Fruit fly (Drosophila melanogaster): ENCODE results near the gene CG11857.

CG11857 gene

DNA sequence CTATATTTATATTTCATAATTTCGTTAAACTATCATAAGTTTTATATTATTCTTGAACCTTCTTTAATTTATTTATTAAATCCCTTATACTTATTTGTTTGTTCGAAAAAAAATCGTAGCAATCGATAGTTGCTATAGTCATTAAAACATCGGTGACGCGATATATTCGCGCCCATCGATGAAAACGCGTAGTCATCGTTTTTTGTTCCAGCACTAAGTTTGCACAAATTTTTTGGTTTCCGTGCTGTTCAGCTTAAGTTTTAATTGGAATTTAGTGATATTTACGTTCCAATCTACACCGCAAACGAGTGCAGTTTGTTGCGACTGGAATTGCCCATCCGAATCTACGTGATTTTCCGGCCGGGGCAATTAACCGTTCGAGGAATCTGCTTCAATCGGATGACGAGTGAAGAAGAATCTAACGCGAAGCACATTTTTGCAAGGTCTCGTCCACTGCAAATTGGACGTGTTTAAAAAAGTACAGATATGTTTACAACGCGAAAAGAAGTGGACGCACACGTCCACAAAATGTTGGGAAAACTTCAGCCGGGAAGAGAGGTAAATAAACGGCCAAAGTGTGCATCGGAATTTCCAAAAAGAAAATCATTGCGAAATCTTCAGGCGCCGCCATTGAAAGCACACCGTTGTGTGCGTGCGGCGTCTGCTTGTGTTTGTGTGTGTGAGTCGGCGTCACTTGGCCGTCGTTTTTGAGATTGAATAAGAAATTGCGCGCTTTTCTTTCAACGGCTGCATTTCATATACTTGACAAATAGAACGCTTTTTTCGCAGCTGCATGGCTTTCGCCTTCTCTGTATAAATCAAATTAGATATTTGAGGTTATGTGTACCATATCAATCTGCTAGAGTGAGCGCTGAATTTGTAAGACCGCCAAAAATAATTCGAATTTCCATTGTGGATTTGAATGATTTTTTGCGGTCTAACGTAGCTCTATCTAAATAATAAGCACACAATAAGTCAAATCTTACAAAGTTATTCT is 9.3 kb upstream of the CG11857 start, which contains the start of gene Nup358 (continued):
- peak; percentile 74 for TF ChIP-seq E2f2 (GFP tag; IDR thresholded peaks at IDR 0.05)
- no peak for TF ChIP-seq hth (optimal IDR thresholded peaks at IDR 0.05)
- peak; percentile 8 for TF ChIP-seq CG9797 (GFP tag; optimal IDR thresholded peaks at IDR 0.05)
- 0 out of 2 replicates have a peak, but pooled peaks have one; percentile 5 for TF ChIP-seq al (GFP tag; IDR thresholded peaks at IDR 0.05)
- peak; percentile 98 for TF ChIP-seq tna (GFP tag; IDR thresholded peaks at IDR 0.05; ENCODE audit: partially characterized antibody)
- no peak for TF ChIP-seq ac (GFP tag; optimal IDR thresholded peaks at IDR 0.05)
- TF ChIP-seq Dip3 (GFP tag; optimal IDR thresholded peaks at IDR 0.05), result no peak
- TF ChIP-seq ap (GFP tag; IDR thresholded peaks at IDR 0.05), result no peak
- peak; percentile 62 for TF ChIP-seq CG1603 (tag; optimal IDR thresholded peaks at IDR 0.05)
- TF ChIP-seq pros (GFP tag; optimal IDR thresholded peaks at IDR 0.05), result no peak
- no peak for TF ChIP-seq CG14667 (GFP tag; IDR thresholded peaks at IDR 0.05)
- TF ChIP-seq CG12299 (tag; optimal IDR thresholded peaks at IDR 0.05), result no peak
- no peak for TF ChIP-seq Bteb2 (GFP tag; optimal IDR thresholded peaks at IDR 0.05)
- TF ChIP-seq Sox102F (GFP tag; optimal IDR thresholded peaks at IDR 0.05), result no peak
- TF ChIP-seq CG1602 (GFP tag; optimal IDR thresholded peaks at IDR 0.05), result no peak
- TF ChIP-seq CG9817 (tag; optimal IDR thresholded peaks at IDR 0.05), result no peak
- TF ChIP-seq CG13424 (tag; optimal IDR thresholded peaks at IDR 0.05), result no peak
- TF ChIP-seq dimm (GFP tag; IDR thresholded peaks at IDR 0.05), result no peak
- peak; percentile 17; the same call in 1 of the 2 replicates for TF ChIP-seq vvl (GFP tag; IDR thresholded peaks at IDR 0.05)
- TF ChIP-seq ssp (GFP tag; IDR thresholded peaks at IDR 0.05), result no peak
- no peak for TF ChIP-seq CG4282 (GFP tag; optimal IDR thresholded peaks at IDR 0.05)
- TF ChIP-seq BEAF-32 (GFP tag; optimal IDR thresholded peaks at IDR 0.05), result peak; percentile 95
- peak; percentile 97 for TF ChIP-seq CG13287 (GFP tag; IDR thresholded peaks at IDR 0.05; ENCODE audit: partially characterized antibody)
- no peak for TF ChIP-seq CG4820 (GFP tag; optimal IDR thresholded peaks at IDR 0.05)
- peak; percentile 97 for TF ChIP-seq mld (GFP tag; IDR thresholded peaks at IDR 0.05; ENCODE audit: partially characterized antibody)
- no peak for TF ChIP-seq CG10565 (GFP tag; optimal IDR thresholded peaks at IDR 0.05)
- TF ChIP-seq CG10274 (GFP tag; optimal IDR thresholded peaks at IDR 0.05), result no peak
- TF ChIP-seq wdn (GFP tag; IDR thresholded peaks at IDR 0.05), result no peak
- no peak for TF ChIP-seq CG8765 (GFP tag; IDR thresholded peaks at IDR 0.05)
- no peak for TF ChIP-seq D19A (tag; optimal IDR thresholded peaks at IDR 0.05)
- no peak for TF ChIP-seq CG10979 (tag; optimal IDR thresholded peaks at IDR 0.05)
- TF ChIP-seq zen2 (GFP tag; IDR thresholded peaks at IDR 0.05; ENCODE audit: partially characterized antibody), result peak; percentile 98
- TF ChIP-seq Mrtf (GFP tag; IDR thresholded peaks at IDR 0.05), result no peak
- TF ChIP-seq Tbp (GFP tag; optimal IDR thresholded peaks at IDR 0.05), result no peak
- no peak for TF ChIP-seq CG43689 (GFP tag; IDR thresholded peaks at IDR 0.05)
- peak; percentile 51 for TF ChIP-seq Dp (GFP tag; optimal IDR thresholded peaks at IDR 0.05)
- TF ChIP-seq repo (GFP tag; optimal IDR thresholded peaks at IDR 0.05), result no peak
- peak; percentile 96 for TF ChIP-seq CG2129 (GFP tag; IDR thresholded peaks at IDR 0.05; ENCODE audit: partially characterized antibody)
- TF ChIP-seq Nf-YC (tag; optimal IDR thresholded peaks at IDR 0.05), result peak; percentile 11
- TF ChIP-seq CG12659 (GFP tag; optimal IDR thresholded peaks at IDR 0.05), result peak; percentile 46
- peak; percentile 98 for TF ChIP-seq knrl (GFP tag; IDR thresholded peaks at IDR 0.05; ENCODE audit: partially characterized antibody)
- no peak for TF ChIP-seq toy (GFP tag; IDR thresholded peaks at IDR 0.05)
- TF ChIP-seq CG1024 (GFP tag; IDR thresholded peaks at IDR 0.05), result no peak
- no peak for TF ChIP-seq fd64A (GFP tag; optimal IDR thresholded peaks at IDR 0.05)
- TF ChIP-seq pho (GFP tag; optimal IDR thresholded peaks at IDR 0.05), result peak; percentile 5
- no peak for TF ChIP-seq tup (GFP tag; optimal IDR thresholded peaks at IDR 0.05)
- TF ChIP-seq fd96Cb (tag; optimal IDR thresholded peaks at IDR 0.05), result no peak
- TF ChIP-seq bigmax (GFP tag; optimal IDR thresholded peaks at IDR 0.05), result peak; percentile 96
